Fruit fly (Drosophila melanogaster) whole organism, wandering third instar larva: ENCODE results near the gene ranshi.

ENCODE experiments used
- Abd-B ChIP-seq: fragments of >200 bp; optimal IDR thresholded peaks from 2 replicates; lab custom pipeline; 2017; ENCODE audit warnings: missing biosample characterization, missing genetic modification characterization
- CG9705 ChIP-seq: fragments of 200-800 bp; sonication (Bioruptor generic); optimal IDR thresholded peaks from 2 replicates; lab custom pipeline; 2018; ENCODE audit warnings: missing biosample characterization, mild to moderate bottlenecking, missing genetic modification characterization
- CrebA ChIP-seq: fragments of 200-800 bp; sonication (Bioruptor generic); optimal IDR thresholded peaks from 2 replicates; lab custom pipeline; 2016; ENCODE audit warnings: missing biosample characterization, mild to moderate bottlenecking, missing genetic modification characterization, borderline replicate concordance
- Dfd ChIP-seq: fragments of >200 bp; optimal IDR thresholded peaks from 2 replicates; lab custom pipeline; 2017; ENCODE audit warnings: missing biosample characterization, missing genetic modification characterization
- Dif ChIP-seq: fragments of 200-275, 200-300 bp; sonication (Bioruptor generic); optimal IDR thresholded peaks from 2 replicates; lab custom pipeline; 2018; ENCODE audit warnings: missing biosample characterization, missing genetic modification characterization; ENCODE audit not compliant: partially characterized antibody
- GATAd ChIP-seq: sonication (Bioruptor generic); optimal IDR thresholded peaks from 2 replicates; lab custom pipeline; 2016; ENCODE audit warnings: missing biosample characterization, missing genetic modification characterization
- HLH106 ChIP-seq: fragments of 200-800 bp; optimal IDR thresholded peaks from 3 replicates; lab custom pipeline; 2019; ENCODE audit warnings: missing biosample characterization, mild to moderate bottlenecking, missing genetic modification characterization, moderate library complexity
- Hr78 ChIP-seq: fragments of >200 bp; optimal IDR thresholded peaks from 2 replicates; lab custom pipeline; 2017; ENCODE audit warnings: missing biosample characterization, missing genetic modification characterization
- Jra ChIP-seq: sonication (Bioruptor generic); optimal IDR thresholded peaks from 2 replicates; lab custom pipeline; 2016; ENCODE audit warnings: missing biosample characterization, missing genetic modification characterization
- Mio ChIP-seq: sonication (Bioruptor generic); optimal IDR thresholded peaks from 2 replicates; lab custom pipeline; 2016; ENCODE audit warnings: missing biosample characterization, missing genetic modification characterization
- Myc ChIP-seq: fragments of >200 bp; optimal IDR thresholded peaks from 2 replicates; lab custom pipeline; 2017
- N ChIP-seq: fragments of >200 bp; optimal IDR thresholded peaks from 2 replicates; lab custom pipeline; 2018; ENCODE audit warnings: missing biosample characterization, missing external identifiers, missing genetic modification characterization
- OdsH ChIP-seq: fragments of 200-800 bp; sonication (Bioruptor generic); optimal IDR thresholded peaks from 2 replicates; lab custom pipeline; 2016; ENCODE audit warnings: missing biosample characterization, mild to moderate bottlenecking, missing genetic modification characterization
- Rel ChIP-seq, 2 experiments: fragments of 200-800 bp; sonication (Bioruptor generic) in 1 of 2; optimal IDR thresholded peaks; 2 replicates in 1 of 2; 3 replicates in 1 of 2; lab custom pipeline; 2016 to 2019; ENCODE audit warnings: mild to moderate bottlenecking in 2 of 2, missing biosample characterization in 2 of 2, missing genetic modification characterization in 2 of 2, moderate library complexity in 1 of 2
- Vsx2 ChIP-seq: fragments of 200-300, 225-300 bp; sonication (Bioruptor generic); optimal IDR thresholded peaks from 2 replicates; lab custom pipeline; 2018; ENCODE audit warnings: missing biosample characterization, missing genetic modification characterization; ENCODE audit not compliant: partially characterized antibody
- br ChIP-seq: fragments of 200-800 bp; sonication (Bioruptor generic); optimal IDR thresholded peaks from 2 replicates; lab custom pipeline; 2016; ENCODE audit warnings: missing biosample characterization, missing genetic modification characterization
- brk ChIP-seq: fragments of 200-800 bp; sonication (Bioruptor generic); optimal IDR thresholded peaks from 2 replicates; lab custom pipeline; 2016; ENCODE audit warnings: missing biosample characterization, mild to moderate bottlenecking, missing genetic modification characterization
- dmrt93B ChIP-seq: fragments of 200-800 bp; sonication (Bioruptor generic); optimal IDR thresholded peaks from 2 replicates; lab custom pipeline; 2018; ENCODE audit warnings: missing biosample characterization, mild to moderate bottlenecking, missing genetic modification characterization
- dsf ChIP-seq: sonication (Bioruptor generic); optimal IDR thresholded peaks from 2 replicates; lab custom pipeline; 2016; ENCODE audit warnings: missing biosample characterization, missing genetic modification characterization, borderline replicate concordance
- ey ChIP-seq: fragments of 200-800 bp; sonication (Bioruptor generic); optimal IDR thresholded peaks from 2 replicates; lab custom pipeline; 2016; ENCODE audit warnings: missing biosample characterization, missing genetic modification characterization
- foxo ChIP-seq, 2 experiments: fragments of 200-800 bp; sonication (Bioruptor generic); optimal IDR thresholded peaks; 2 replicates in 1 of 2; 3 replicates in 1 of 2; lab custom pipeline; 2016 to 2017; ENCODE audit warnings: missing biosample characterization in 2 of 2, missing genetic modification characterization in 2 of 2
- fru ChIP-seq: fragments of 200-800 bp; sonication (Bioruptor generic); optimal IDR thresholded peaks from 3 replicates; lab custom pipeline; 2016; ENCODE audit warnings: missing biosample characterization, mild to moderate bottlenecking, missing genetic modification characterization
- h ChIP-seq: fragments of 200-800 bp; sonication (Bioruptor generic); optimal IDR thresholded peaks from 3 replicates; lab custom pipeline; 2016; ENCODE audit warnings: missing biosample characterization, mild to moderate bottlenecking, missing genetic modification characterization
- jim ChIP-seq: fragments of 175-275, 200-325 bp; sonication (Bioruptor generic); optimal IDR thresholded peaks from 2 replicates; lab custom pipeline; 2016; ENCODE audit warnings: missing biosample characterization, mild to moderate bottlenecking, missing genetic modification characterization
- lola ChIP-seq: fragments of >200 bp; optimal IDR thresholded peaks from 2 replicates; lab custom pipeline; 2017; ENCODE audit warnings: missing biosample characterization, missing genetic modification characterization
- pan ChIP-seq: fragments of >200 bp; optimal IDR thresholded peaks from 2 replicates; lab custom pipeline; 2017
- rgr ChIP-seq: fragments of 200-800 bp; sonication (Bioruptor generic); optimal IDR thresholded peaks from 3 replicates; lab custom pipeline; 2016; ENCODE audit warnings: missing biosample characterization, mild to moderate bottlenecking, missing genetic modification characterization
- sage ChIP-seq: fragments of 200-800 bp; sonication (Bioruptor generic); optimal IDR thresholded peaks from 2 replicates; lab custom pipeline; 2016; ENCODE audit warnings: missing biosample characterization, mild to moderate bottlenecking, missing genetic modification characterization
- sv ChIP-seq: fragments of 200-800 bp; sonication (Bioruptor generic); optimal IDR thresholded peaks from 3 replicates; lab custom pipeline; 2016; ENCODE audit warnings: missing biosample characterization, missing genetic modification characterization
- tai ChIP-seq: sonication (Bioruptor generic); optimal IDR thresholded peaks from 2 replicates; lab custom pipeline; 2016; ENCODE audit warnings: missing biosample characterization, missing genetic modification characterization
- woc ChIP-seq: sonication (Bioruptor generic); optimal IDR thresholded peaks from 2 replicates; lab custom pipeline; 2016; ENCODE audit warnings: missing biosample characterization, mild to moderate bottlenecking, missing genetic modification characterization

Gene ranshi

dm6 chr3R:8725179-8725578, 4.3 kb downstream of the ranshi start, which contains the start of gene ouib:
ouib (plus strand) TSS chr3R:8725479.
- TF ChIP-seq Abd-B (GFP tag; lab: Kevin White, UChicago) (no peak), Vsx2 (no peak), CrebA (GFP tag; lab: Kevin White, UChicago) (no peak), Myc (lab: Kevin White, UChicago) (no peak), Jra (GFP tag; lab: Kevin White, UChicago) (no peak), fru (GFP tag; lab: Kevin White, UChicago) (no peak), pan (lab: Kevin White, UChicago) (no peak), CG9705 (GFP tag; lab: Kevin White, UChicago) (no peak), Rel (GFP tag; optimal IDR thresholded peaks at IDR 0.05; lab: Kevin White, UChicago) (no peak), Rel (tag; optimal IDR thresholded peaks at IDR 0.05; lab: Kevin White, UChicago) (no peak), jim (GFP tag; lab: Kevin White, UChicago) (no peak), foxo (GFP tag; optimal IDR thresholded peaks at IDR 0.05; lab: Kevin White, UChicago) (no peak), Mio (GFP tag; lab: Kevin White, UChicago) (no peak), ey (GFP tag; lab: Kevin White, UChicago) (no peak), Dfd (GFP tag; lab: Kevin White, UChicago) (no peak), brk (no peak), h (GFP tag; lab: Kevin White, UChicago) (no peak), rgr (GFP tag; lab: Kevin White, UChicago) (no peak), N (GFP tag; lab: Kevin White, UChicago) (no peak), Hr78 (GFP tag; lab: Kevin White, UChicago) (no peak)

DNA sequence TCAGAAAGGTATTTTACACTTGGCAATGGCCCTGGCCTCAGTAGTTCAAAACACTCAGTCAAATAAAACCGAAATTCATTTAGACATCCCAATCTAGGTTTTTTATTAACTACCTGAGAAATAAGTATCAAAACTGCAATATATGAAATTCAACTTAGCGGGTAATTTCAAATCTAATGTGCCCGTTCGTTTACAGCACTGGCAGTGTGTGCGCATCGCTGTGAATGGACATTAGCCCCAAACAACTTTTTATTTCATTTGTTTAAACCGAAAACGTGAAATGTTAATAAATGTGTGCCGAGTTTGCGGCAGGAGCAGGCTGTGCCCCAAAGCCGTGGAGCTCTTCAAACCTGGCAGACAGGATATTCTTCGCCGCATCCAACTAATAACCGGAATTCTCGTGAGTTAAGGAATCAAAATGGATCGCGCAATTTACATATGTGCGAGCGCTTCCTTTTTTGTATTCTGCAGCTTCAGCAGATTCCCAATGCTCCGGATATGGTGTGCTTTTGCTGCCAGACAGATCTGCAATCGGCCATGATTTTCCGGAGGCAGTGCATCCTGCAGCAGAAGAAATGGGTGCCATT, 6.4 kb downstream of the ranshi start, which contains the start of gene nom:
nom (plus strand) TSS at position 213 of the 587 bp plus-strand sequence.
- no peak for TF ChIP-seq foxo (GFP tag; optimal IDR thresholded peaks at IDR 0.05; lab: Kevin White, UChicago)
- TF ChIP-seq CG9705 (GFP tag; lab: Kevin White, UChicago), result no peak
- no peak for TF ChIP-seq Jra (GFP tag; lab: Kevin White, UChicago)
- TF ChIP-seq Rel (GFP tag; optimal IDR thresholded peaks at IDR 0.05; lab: Kevin White, UChicago), result no peak
- peak; percentile 77 for TF ChIP-seq Rel (tag; optimal IDR thresholded peaks at IDR 0.05; lab: Kevin White, UChicago)

DNA sequence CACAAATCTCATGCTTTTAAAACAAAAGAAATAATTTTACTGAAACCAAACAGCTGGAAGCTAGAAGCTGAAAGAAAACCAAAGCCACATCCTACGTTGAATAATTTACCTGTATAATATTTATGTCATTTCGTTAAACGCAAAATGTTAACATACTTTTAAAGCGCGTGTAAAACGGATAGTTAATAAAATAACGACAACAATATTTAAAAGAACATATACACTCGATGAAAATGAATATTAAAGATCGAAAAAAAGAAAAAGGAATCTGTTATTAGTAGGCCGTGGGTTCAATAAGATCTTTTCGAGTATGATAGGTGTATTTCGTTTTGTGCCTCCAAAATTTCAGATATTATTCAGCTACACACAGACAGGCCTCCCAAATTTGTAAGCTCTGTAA, 8.4 kb downstream of the ranshi start, which contains the start of gene CG8136:
CG8136 (plus strand) TSS at position 301 of the 400 bp plus-strand sequence.
- TF ChIP-seq CG9705 (GFP tag; lab: Kevin White, UChicago) (no peak), Dfd (GFP tag; lab: Kevin White, UChicago) (no peak), br (GFP tag; lab: Kevin White, UChicago) (no peak), GATAd (no peak), woc (no peak), Mio (GFP tag; lab: Kevin White, UChicago) (no peak), pan (lab: Kevin White, UChicago) (no peak), ey (GFP tag; lab: Kevin White, UChicago) (no peak), HLH106 (tag; lab: Kevin White, UChicago) (no peak), brk (no peak), jim (GFP tag; lab: Kevin White, UChicago) (no peak), OdsH (GFP tag; lab: Kevin White, UChicago) (no peak), N (GFP tag; lab: Kevin White, UChicago) (no peak), foxo (GFP tag; optimal IDR thresholded peaks at IDR 0.05; lab: Kevin White, UChicago) (no peak), Abd-B (GFP tag; lab: Kevin White, UChicago) (no peak), lola (GFP tag; lab: Kevin White, UChicago) (no peak), h (GFP tag; lab: Kevin White, UChicago) (no peak), Dif (no peak), tai (GFP tag; lab: Kevin White, UChicago) (no peak), dsf (GFP tag; lab: Kevin White, UChicago) (no peak)
- TF ChIP-seq, all 38 proteins: peak for 0

- TF ChIP-seq foxo (GFP tag; optimal IDR thresholded peaks at IDR 0.05; lab: Kevin White, UChicago) (no peak), dmrt93B (GFP tag; lab: Kevin White, UChicago) (no peak), Dfd (GFP tag; lab: Kevin White, UChicago) (no peak), fru (GFP tag; lab: Kevin White, UChicago) (no peak), dsf (GFP tag; lab: Kevin White, UChicago) (no peak), Myc (lab: Kevin White, UChicago) (no peak), jim (GFP tag; lab: Kevin White, UChicago) (no peak), Hr78 (GFP tag; lab: Kevin White, UChicago) (no peak), sv (GFP tag; lab: Kevin White, UChicago) (no peak), lola (GFP tag; lab: Kevin White, UChicago) (no peak), sage (no peak), rgr (GFP tag; lab: Kevin White, UChicago) (no peak), ey (GFP tag; lab: Kevin White, UChicago) (no peak)
Measured at dm6 chr3R:8718898-8719297, 10.6 kb downstream of the ranshi start, which contains the start of gene CG11760. CG11760 (plus strand) TSS chr3R:8719198.
